Worm (Caenorhabditis elegans): ENCODE results near the gene C39B10.3.

DNA sequence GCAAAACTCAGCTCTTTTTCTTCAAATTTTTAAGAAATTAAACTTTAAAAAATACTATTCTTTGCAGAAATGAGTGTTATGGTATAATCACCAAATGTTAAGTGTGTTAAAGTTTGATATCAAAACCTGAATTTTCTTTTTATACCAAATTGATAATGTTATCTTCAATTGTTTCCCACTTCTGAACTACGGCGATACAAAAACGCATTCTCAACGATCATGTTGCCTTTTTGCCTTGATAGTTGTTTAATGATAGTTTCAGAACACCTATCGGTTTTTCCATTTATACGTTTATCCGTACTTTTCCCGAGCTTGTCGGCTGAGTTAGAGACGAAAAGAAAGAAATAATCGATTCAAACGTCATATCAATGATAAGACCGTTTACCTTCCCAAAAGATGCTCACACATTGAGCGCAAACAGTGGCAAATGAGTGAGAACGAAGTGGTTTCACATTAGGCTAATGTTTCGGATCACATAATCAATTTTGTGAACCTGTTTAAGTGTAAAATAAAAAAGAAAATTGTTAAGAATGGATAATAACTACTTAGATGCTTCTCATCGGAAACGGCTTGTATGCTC, 31.2 kb downstream of the C39B10.3 start, which contains the start of gene elt-4:
- TF ChIP-seq ztf-11 (tag; optimal IDR thresholded peaks at IDR 0.05): no peak
- TF ChIP-seq nhr-129 (tag; optimal IDR thresholded peaks at IDR 0.05): no peak
- no peak for TF ChIP-seq lin-11 (tag; optimal IDR thresholded peaks at IDR 0.05)
- TF ChIP-seq fos-1 (tag; optimal IDR thresholded peaks at IDR 0.05): peak; percentile 60
- no peak for TF ChIP-seq unc-55 (GFP tag; optimal IDR thresholded peaks at IDR 0.05)
- TF ChIP-seq egl-27 (tag; optimal IDR thresholded peaks at IDR 0.05): no peak
- no peak for TF ChIP-seq lin-39 (tag; optimal IDR thresholded peaks at IDR 0.05)
- TF ChIP-seq nhr-77 (tag; optimal IDR thresholded peaks at IDR 0.05): no peak
- no peak for TF ChIP-seq unc-39 (tag; optimal IDR thresholded peaks at IDR 0.05)
- no peak for TF ChIP-seq aly-2 (tag; optimal IDR thresholded peaks at IDR 0.05)
- no peak for TF ChIP-seq unc-62 (GFP tag; optimal IDR thresholded peaks at IDR 0.05)

Data from whole organism, L2 larva.